Fruit fly (Drosophila melanogaster): ENCODE measurements around the gene smog.

dm6 chr2L:4907986-4908385 is 55.3 kb downstream of the smog start:
- TF ChIP-seq OdsH (GFP tag; optimal IDR thresholded peaks at IDR 0.05): peak; percentile 60
- peak; percentile 20 for TF ChIP-seq Lpt (GFP tag; optimal IDR thresholded peaks at IDR 0.05)
- no peak for TF ChIP-seq Blimp-1 (GFP tag; optimal IDR thresholded peaks at IDR 0.05)
- TF ChIP-seq CG34406 (GFP tag; optimal IDR thresholded peaks at IDR 0.05): peak; percentile 30
- TF ChIP-seq CG4318 (GFP tag; optimal IDR thresholded peaks at IDR 0.05): peak; percentile 24
- peak; percentile 17 for TF ChIP-seq CG16779 (tag; optimal IDR thresholded peaks at IDR 0.05)

Data from whole organism, prepupa.